Fruit fly (Drosophila melanogaster): ENCODE data around the gene vih.

DNA sequence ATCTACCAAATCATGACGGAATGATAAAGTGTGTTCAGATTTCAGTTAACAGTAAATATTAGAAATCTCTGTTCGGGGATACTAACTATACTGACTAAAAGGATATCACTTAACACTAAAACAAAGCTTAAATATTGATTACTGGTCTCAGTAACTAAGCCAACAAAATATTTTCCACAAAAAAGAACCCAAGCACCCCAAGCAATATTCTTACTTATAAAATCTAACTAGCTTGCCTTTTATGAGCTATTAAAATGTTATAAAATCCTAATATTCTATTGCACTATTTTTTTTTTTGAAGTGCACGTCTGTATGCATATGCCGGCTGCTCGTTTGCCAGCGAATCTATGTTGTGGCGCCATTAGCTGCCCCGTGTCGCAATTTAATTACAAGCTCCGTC lies 45.4 kb downstream of the vih start:
- TF ChIP-seq CG33017 (tag; optimal IDR thresholded peaks at IDR 0.05), result no peak
- no peak for TF ChIP-seq CG7101 (tag; optimal IDR thresholded peaks at IDR 0.05)
- TF ChIP-seq CG5204 (GFP tag; optimal IDR thresholded peaks at IDR 0.05), result no peak
- TF ChIP-seq kay (GFP tag; ENCODE audit: borderline replicate concordance), result no peak
- TF ChIP-seq CG11617 (GFP tag; optimal IDR thresholded peaks at IDR 0.05), result no peak
- no peak for TF ChIP-seq CG14711 (tag; optimal IDR thresholded peaks at IDR 0.05)
- TF ChIP-seq CG1620 (GFP tag; optimal IDR thresholded peaks at IDR 0.05), result no peak
- TF ChIP-seq bab1 (GFP tag; optimal IDR thresholded peaks at IDR 0.05), result no peak
- no peak for TF ChIP-seq toe (GFP tag; optimal IDR thresholded peaks at IDR 0.05)
- TF ChIP-seq cnc (optimal IDR thresholded peaks at IDR 0.05), result no peak
- TF ChIP-seq Mnt (GFP tag; optimal IDR thresholded peaks at IDR 0.05), result no peak
- no peak for TF ChIP-seq tj (GFP tag; optimal IDR thresholded peaks at IDR 0.05)
